Fruit fly (Drosophila melanogaster): ENCODE measurements around the gene Vps15.

dm6 chr3R:9213029-9213428 lies 32.6 kb downstream of the Vps15 start:
- TF ChIP-seq psq (GFP tag; optimal IDR thresholded peaks at IDR 0.05) (no peak), HLH106 (tag; optimal IDR thresholded peaks at IDR 0.05) (no peak), sv (GFP tag; optimal IDR thresholded peaks at IDR 0.05) (no peak), ey (GFP tag; optimal IDR thresholded peaks at IDR 0.05) (no peak), Myc (optimal IDR thresholded peaks at IDR 0.05) (no peak), fru (GFP tag; optimal IDR thresholded peaks at IDR 0.05) (no peak), Vsx2 (GFP tag; optimal IDR thresholded peaks at IDR 0.05; ENCODE audit: partially characterized antibody) (no peak), Hnf4 (GFP tag; optimal IDR thresholded peaks at IDR 0.05) (no peak), Jra (GFP tag; optimal IDR thresholded peaks at IDR 0.05) (no peak)

All from whole organism, wandering third instar larva.